Worm (Caenorhabditis elegans) whole organism, L3 larva: ENCODE measurements around the gene F02C12.3.

Experiments used
- ceh-28 ChIP-seq: fragments of 150-350 bp; optimal IDR thresholded peaks from 2 replicates; lab custom pipeline; 2014; ENCODE audit warnings: missing biosample characterization, missing genetic modification reagents, missing genetic modification characterization
- elt-3 ChIP-seq, 3 experiments: fragments of 150-350 bp in 1 of 3; sonication (generic microtip) in 2 of 3; optimal IDR thresholded peaks; 2 replicates in 2 of 3; 4 replicates in 1 of 3; lab custom pipeline; 2014 to 2017; ENCODE audit warnings: missing biosample characterization in 3 of 3, missing genetic modification characterization in 3 of 3
- mdl-1 ChIP-seq: fragments of 150-350 bp; optimal IDR thresholded peaks from 2 replicates; lab custom pipeline; 2014; ENCODE audit warnings: missing biosample characterization, missing genetic modification characterization
- nhr-12 ChIP-seq: fragments of 150-350 bp; optimal IDR thresholded peaks from 2 replicates; lab custom pipeline; 2014; ENCODE audit warnings: missing biosample characterization, missing genetic modification characterization
- pha-4 ChIP-seq: fragments of 150-350 bp; optimal IDR thresholded peaks from 2 replicates; lab custom pipeline; 2014; ENCODE audit warnings: missing biosample characterization, missing genetic modification reagents, missing genetic modification characterization
- pqm-1 ChIP-seq: fragments of 150-350 bp; optimal IDR thresholded peaks from 2 replicates; lab custom pipeline; 2017; ENCODE audit warnings: missing biosample characterization, missing genetic modification characterization, inconsistent platforms
- zag-1 ChIP-seq: fragments of 150-350 bp; optimal IDR thresholded peaks from 2 replicates; lab custom pipeline; 2014; ENCODE audit warnings: missing biosample characterization, missing genetic modification characterization
- ztf-11 ChIP-seq: fragments of 150-350 bp; optimal IDR thresholded peaks from 2 replicates; lab custom pipeline; 2014; ENCODE audit warnings: missing biosample characterization, missing genetic modification characterization

DNA sequence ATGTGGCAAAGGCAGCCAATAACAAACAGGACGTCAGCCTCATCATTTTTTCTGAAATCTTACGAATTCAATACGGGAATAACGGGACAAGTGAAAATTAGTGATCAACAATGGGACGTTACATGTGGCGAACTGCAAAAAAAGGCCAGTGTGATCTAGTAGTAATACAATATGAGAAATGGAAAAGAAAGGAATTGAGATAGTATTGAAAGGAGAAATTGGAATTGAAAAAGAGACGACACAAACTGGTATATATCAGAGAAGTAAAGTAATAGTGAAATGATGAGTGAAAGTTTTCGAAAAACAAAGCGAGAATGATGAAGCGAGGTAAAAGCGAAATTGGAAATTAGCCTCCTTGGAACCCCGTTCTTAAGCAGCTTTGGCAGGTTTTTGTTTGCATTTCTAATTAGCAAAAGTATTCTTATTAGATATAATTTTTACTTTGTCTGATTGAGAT lies 9.2 kb upstream of the F02C12.3 start, which contains the start of gene C49F8.3:
- TF ChIP-seq nhr-12 = no peak
- TF ChIP-seq zag-1 (tag; lab: Kevin White, UChicago) = no peak
- no peak for TF ChIP-seq mdl-1 (tag; lab: Kevin White, UChicago)
- TF ChIP-seq elt-3 (tag; optimal IDR thresholded peaks at IDR 0.05; lab: Kevin White, UChicago) = no peak
- TF ChIP-seq pqm-1 (tag; lab: Kevin White, UChicago) = no peak
- TF ChIP-seq pha-4 (tag; lab: Kevin White, UChicago) = no peak
- no peak for TF ChIP-seq ceh-28 (tag; lab: Kevin White, UChicago)
- TF ChIP-seq ztf-11 (tag; lab: Kevin White, UChicago) = no peak
